Worm (Caenorhabditis elegans): Measurements from ENCODE around the gene fbxa-81.

fbxa-81 gene

DNA sequence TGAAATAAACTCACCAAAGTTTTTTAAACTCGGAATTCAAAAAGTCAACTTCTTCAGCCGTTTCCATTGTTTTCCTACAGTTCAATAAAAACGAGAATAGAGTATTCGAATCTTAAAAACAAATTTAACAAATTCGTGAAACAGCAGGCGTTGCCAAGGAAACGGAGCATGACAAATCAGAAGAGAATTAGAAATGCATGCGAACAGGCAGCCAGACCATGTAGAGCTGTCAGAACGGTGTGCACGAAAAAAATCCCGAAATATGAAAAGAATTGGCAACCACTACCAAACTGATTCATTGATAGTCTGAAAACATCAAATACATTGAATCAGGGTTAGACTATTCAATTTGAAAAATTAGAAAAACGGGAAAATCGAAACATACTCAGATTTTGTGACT is at the start of gene fbxa-81:
Gene fbxa-81 (minus strand): TSS at position 101 of the 400 bp plus-strand sequence.
- TF ChIP-seq sea-1 (GFP tag; conservative IDR thresholded peaks at IDR 0.05) (no peak), aly-1 (tag; optimal IDR thresholded peaks at IDR 0.05) (no peak), scrt-1 (GFP tag; IDR thresholded peaks at IDR 0.05) (no peak), tbx-37 (GFP tag; conservative IDR thresholded peaks at IDR 0.05) (no peak), hmbx-1 (tag; optimal IDR thresholded peaks at IDR 0.05) (no peak), flt-1 (GFP tag; IDR thresholded peaks at IDR 0.05) (no peak), ceh-13 (GFP tag; optimal IDR thresholded peaks at IDR 0.05) (no peak), tbx-11 (GFP tag; IDR thresholded peaks at IDR 0.05) (no peak)

ce11 chrX:14589051-14589736 is 47.3 kb upstream of the fbxa-81 start, which contains the start of the genes C44H4.4 and tap-1:
Gene C44H4.4 (minus strand): TSS chrX:14589101.
Gene tap-1 (plus strand): TSS chrX:14589624.
- TF ChIP-seq F13C5.2 (tag; optimal IDR thresholded peaks at IDR 0.05) (peak; percentile 42), hnd-1 (tag; optimal IDR thresholded peaks at IDR 0.05) (no peak)

ce11 chrX:14584335-14584734 is 42.4 kb upstream of the fbxa-81 start:
- TF ChIP-seq tbx-37 (GFP tag; conservative IDR thresholded peaks at IDR 0.05) (no peak), F13C5.2 (tag; optimal IDR thresholded peaks at IDR 0.05) (no peak), flt-1 (GFP tag; IDR thresholded peaks at IDR 0.05) (no peak), tbx-11 (GFP tag; IDR thresholded peaks at IDR 0.05) (no peak), ama-1 (optimal IDR thresholded peaks at IDR 0.05) (no peak), hmg-4 (GFP tag; optimal IDR thresholded peaks at IDR 0.05) (no peak), ets-7 (tag; optimal IDR thresholded peaks at IDR 0.05) (no peak), hmbx-1 (tag; optimal IDR thresholded peaks at IDR 0.05) (no peak), tra-4 (tag; optimal IDR thresholded peaks at IDR 0.05) (no peak), aly-1 (tag; optimal IDR thresholded peaks at IDR 0.05) (no peak), ceh-13 (GFP tag; optimal IDR thresholded peaks at IDR 0.05) (no peak), pes-1 (GFP tag; IDR thresholded peaks at IDR 0.05) (no peak)

- TF ChIP-seq pes-1 (GFP tag; IDR thresholded peaks at IDR 0.05) = no peak
- 0 out of 2 replicates have a peak, but pooled peaks have one; percentile 6 for TF ChIP-seq flt-1 (GFP tag; IDR thresholded peaks at IDR 0.05)
- peak; percentile 55 for TF ChIP-seq aly-1 (tag; optimal IDR thresholded peaks at IDR 0.05)
- TF ChIP-seq sea-1 (GFP tag; conservative IDR thresholded peaks at IDR 0.05) = no peak
- TF ChIP-seq ceh-13 (GFP tag; optimal IDR thresholded peaks at IDR 0.05) = no peak
These were observed 39.5 kb upstream of the fbxa-81 start, which contains the start of gene sym-1 for ce11 chrX:14581429-14581828. Gene sym-1 (plus strand): TSS chrX:14581622.

DNA sequence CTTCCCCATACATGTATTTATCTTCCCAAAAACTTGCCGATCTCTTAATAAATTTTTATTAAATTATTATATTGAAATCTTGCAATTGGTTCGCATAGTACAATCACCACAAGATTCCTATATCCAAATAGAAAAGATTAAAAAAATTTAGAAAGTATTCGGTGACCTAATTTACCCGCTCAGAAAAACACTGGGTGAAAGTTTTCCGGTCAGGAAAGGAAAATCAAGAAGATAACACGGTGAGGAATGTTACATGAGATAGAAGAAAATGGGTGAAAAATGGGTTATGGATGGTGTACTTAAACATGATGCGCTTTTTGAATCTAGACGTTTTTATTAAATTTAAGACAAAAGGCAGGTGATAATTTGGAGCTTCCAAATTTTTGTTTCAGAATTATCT is 39.0 kb upstream of the fbxa-81 start:
- TF ChIP-seq tra-4 (tag; optimal IDR thresholded peaks at IDR 0.05) = no peak
- no peak for TF ChIP-seq hmg-4 (GFP tag; optimal IDR thresholded peaks at IDR 0.05)
- TF ChIP-seq ama-1 (optimal IDR thresholded peaks at IDR 0.05) = no peak
- TF ChIP-seq tbx-37 (GFP tag; conservative IDR thresholded peaks at IDR 0.05) = no peak
- no peak for TF ChIP-seq pes-1 (GFP tag; IDR thresholded peaks at IDR 0.05)
- no peak for TF ChIP-seq ets-7 (tag; optimal IDR thresholded peaks at IDR 0.05)

ce11 chrX:14577579-14578127 is 35.8 kb upstream of the fbxa-81 start, which contains the start of gene let-4:
Gene let-4 (plus strand): TSS chrX:14577935.
- TF ChIP-seq tra-4 (tag; optimal IDR thresholded peaks at IDR 0.05) (no peak), hmg-4 (GFP tag; optimal IDR thresholded peaks at IDR 0.05) (peak; percentile 85), ceh-36 (tag; optimal IDR thresholded peaks at IDR 0.05) (peak; percentile 14)

DNA sequence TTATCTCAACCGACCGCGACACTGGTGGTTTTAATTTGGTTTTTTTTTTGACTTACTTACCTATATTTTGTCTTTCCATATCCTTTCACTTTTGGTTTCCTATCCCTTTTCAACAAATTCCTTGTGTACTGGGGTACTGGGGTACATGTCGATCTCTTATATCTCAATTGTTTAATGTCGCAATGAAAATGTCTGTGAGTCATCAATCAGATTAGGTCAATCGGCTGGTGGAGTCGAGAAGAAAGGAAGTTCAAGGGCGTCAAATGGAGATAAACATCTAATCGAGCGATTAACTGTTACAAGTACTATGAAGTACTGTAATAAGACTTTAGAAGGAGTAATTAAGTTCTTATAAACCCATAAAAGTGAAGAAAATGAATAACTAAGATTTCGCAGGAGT is 34.0 kb upstream of the fbxa-81 start:
- TF ChIP-seq sea-1 (GFP tag; conservative IDR thresholded peaks at IDR 0.05) = no peak

DNA sequence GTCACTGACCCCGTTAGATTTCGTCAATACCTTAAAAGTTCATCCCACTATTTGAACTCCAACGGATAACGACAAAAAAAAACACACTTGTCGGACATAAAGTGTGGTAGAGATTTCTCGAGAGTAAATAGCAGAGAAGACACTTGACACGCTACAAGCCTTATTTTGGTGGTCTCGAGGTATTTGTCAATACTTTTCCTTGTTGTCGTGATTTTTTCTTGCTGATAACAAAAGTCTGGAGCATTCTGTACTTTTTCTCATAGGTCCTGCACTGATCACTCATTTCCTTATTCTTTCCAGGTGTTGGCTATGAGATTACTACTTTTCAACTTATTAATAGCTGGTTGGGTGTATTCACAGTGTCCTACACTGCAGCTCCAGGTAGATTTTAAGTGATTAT is 30.5 kb upstream of the fbxa-81 start, which contains the start of gene lron-1:
Gene lron-1 (plus strand): TSS at position 301 of the 400 bp plus-strand sequence.
- TF ChIP-seq ama-1 (optimal IDR thresholded peaks at IDR 0.05) = no peak
- no peak for TF ChIP-seq hnd-1 (tag; optimal IDR thresholded peaks at IDR 0.05)
- no peak for TF ChIP-seq ceh-13 (GFP tag; optimal IDR thresholded peaks at IDR 0.05)
- no peak for TF ChIP-seq sea-1 (GFP tag; conservative IDR thresholded peaks at IDR 0.05)
- no peak for TF ChIP-seq hmbx-1 (tag; optimal IDR thresholded peaks at IDR 0.05)
- TF ChIP-seq flt-1 (GFP tag; IDR thresholded peaks at IDR 0.05) = no peak
- no peak for TF ChIP-seq hmg-4 (GFP tag; optimal IDR thresholded peaks at IDR 0.05)
- no peak for TF ChIP-seq ceh-36 (tag; optimal IDR thresholded peaks at IDR 0.05)

DNA sequence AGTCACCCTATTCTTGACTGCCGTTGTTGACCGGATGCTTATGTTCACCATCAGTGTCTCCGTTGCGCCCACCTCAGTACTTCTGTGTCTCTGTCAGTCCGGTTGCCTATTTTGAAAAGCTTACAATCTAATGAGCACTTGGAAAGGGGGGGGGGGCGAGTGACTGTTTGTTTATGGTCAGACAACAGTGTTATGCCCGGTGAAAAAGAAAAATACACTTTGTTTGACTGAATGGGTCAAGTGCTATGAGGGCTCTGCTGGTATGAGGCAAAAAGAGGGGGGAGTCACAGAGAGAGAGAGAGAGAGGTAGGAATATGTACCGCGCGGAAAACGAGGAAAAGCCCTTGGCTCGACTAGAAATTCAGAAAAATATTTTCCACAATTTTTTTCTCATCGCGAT is 29.4 kb upstream of the fbxa-81 start:
- TF ChIP-seq pes-1 (GFP tag; IDR thresholded peaks at IDR 0.05) = no peak
- no peak for TF ChIP-seq hmbx-1 (tag; optimal IDR thresholded peaks at IDR 0.05)
- no peak for TF ChIP-seq tra-4 (tag; optimal IDR thresholded peaks at IDR 0.05)
- TF ChIP-seq flt-1 (GFP tag; IDR thresholded peaks at IDR 0.05) = no peak
- TF ChIP-seq aly-1 (tag; optimal IDR thresholded peaks at IDR 0.05) = no peak
- no peak for TF ChIP-seq ceh-13 (GFP tag; optimal IDR thresholded peaks at IDR 0.05)
- no peak for TF ChIP-seq ets-7 (tag; optimal IDR thresholded peaks at IDR 0.05)
- no peak for TF ChIP-seq scrt-1 (GFP tag; IDR thresholded peaks at IDR 0.05)
- TF ChIP-seq ceh-36 (tag; optimal IDR thresholded peaks at IDR 0.05) = no peak
- TF ChIP-seq hnd-1 (tag; optimal IDR thresholded peaks at IDR 0.05) = no peak
- no peak for TF ChIP-seq tbx-11 (GFP tag; IDR thresholded peaks at IDR 0.05)
- no peak for TF ChIP-seq B0310.2 (tag; optimal IDR thresholded peaks at IDR 0.05)
- no peak for TF ChIP-seq tbx-37 (GFP tag; conservative IDR thresholded peaks at IDR 0.05)
- TF ChIP-seq hmg-4 (GFP tag; optimal IDR thresholded peaks at IDR 0.05) = no peak
- TF ChIP-seq F13C5.2 (tag; optimal IDR thresholded peaks at IDR 0.05) = no peak
- TF ChIP-seq sea-1 (GFP tag; conservative IDR thresholded peaks at IDR 0.05) = no peak
- TF ChIP-seq ama-1 (optimal IDR thresholded peaks at IDR 0.05) = no peak
